Fruit fly (Drosophila melanogaster): ENCODE measurements around the gene Uch-L5.

- TF ChIP-seq usp (GFP tag; optimal IDR thresholded peaks at IDR 0.05) (no peak), CG8478 (optimal IDR thresholded peaks at IDR 0.05) (no peak), pan (optimal IDR thresholded peaks at IDR 0.05) (no peak), EcR (GFP tag; optimal IDR thresholded peaks at IDR 0.05) (no peak)
Measured at dm6 chr3L:9489133-9489532, 12.4 kb upstream of the Uch-L5 start, which contains the start of gene CG32036.
